Worm (Caenorhabditis elegans) whole organism, young adult: Measurements from ENCODE around the gene C28C12.12.

Experiments
- K11D2.4 ChIP-seq: fragments of 200-800 bp; sonication (Bioruptor generic); IDR thresholded peaks from 2 replicates; pipeline ENCODE4 v1.3.6; 2022; ENCODE audit warnings: missing genetic modification reagents, missing genetic modification characterization, missing compliant biosample characterization
- cebp-1 ChIP-seq, 2 experiments: fragments of 200-800 bp in 1 of 2; sonication (Bioruptor generic) in 1 of 2; sonication (generic microtip) in 1 of 2; IDR thresholded peaks in 1 of 2; optimal IDR thresholded peaks in 1 of 2; 2 replicates each; pipeline versions ENCODE4 v1.3.6 to Lab custom; 2017 to 2022; ENCODE audit warnings: missing compliant biosample characterization in 2 of 2, missing genetic modification characterization in 2 of 2, mild to moderate bottlenecking in 1 of 2, missing genetic modification reagents in 1 of 2, moderate library complexity in 1 of 2
- dox-1 ChIP-seq: fragments of 200-800 bp; sonication (Bioruptor generic); IDR thresholded peaks from 2 replicates; pipeline ENCODE4 v1.3.6; 2022; ENCODE audit warnings: missing genetic modification reagents, missing genetic modification characterization, missing compliant biosample characterization
- hmg-1.2 ChIP-seq: fragments of 200-800 bp; sonication (Bioruptor generic); IDR thresholded peaks from 2 replicates; pipeline ENCODE4 v1.3.6; 2022; ENCODE audit warnings: missing genetic modification reagents, missing genetic modification characterization, missing compliant biosample characterization
- mxl-1 ChIP-seq: sonication (generic microtip); optimal IDR thresholded peaks from 2 replicates; lab custom pipeline; 2016; ENCODE audit warnings: missing genetic modification characterization, missing compliant biosample characterization
- nhr-179 ChIP-seq: sonication (generic microtip); optimal IDR thresholded peaks from 2 replicates; lab custom pipeline; 2016; ENCODE audit warnings: mild to moderate bottlenecking, missing genetic modification characterization, missing compliant biosample characterization
- pha-4 ChIP-seq: fragments of 150-350 bp; sonication (generic microtip); optimal IDR thresholded peaks from 2 replicates; lab custom pipeline; 2014; ENCODE audit warnings: missing biosample characterization, missing genetic modification reagents, missing genetic modification characterization
- rpc-1 ChIP-seq, 2 experiments: fragments of 150-350 bp in 1 of 2; sonication (generic microtip) in 1 of 2; optimal IDR thresholded peaks; 2 replicates each; lab custom pipeline; 2014 to 2018; ENCODE audit warnings: missing biosample characterization in 1 of 2, missing genetic modification characterization in 1 of 2, missing genetic modification reagents in 1 of 2, missing genotype in 1 of 2

ce11 chrIV:8496263-8496662 lies at the start of gene C28C12.12:
- TF ChIP-seq dox-1 (no peak), pha-4 (tag; lab: Kevin White, UChicago) (no peak), K11D2.4 (GFP tag; lab: Robert Waterston, UW) (no peak), nhr-179 (tag; lab: Kevin White, UChicago) (no peak), cebp-1 (GFP tag; IDR thresholded peaks at IDR 0.05; lab: Robert Waterston, UW) (no peak), cebp-1 (tag; optimal IDR thresholded peaks at IDR 0.05; lab: Kevin White, UChicago) (no peak), mxl-1 (tag; lab: Kevin White, UChicago) (no peak), rpc-1 (optimal IDR thresholded peaks at IDR 0.05; lab: Kevin White, UChicago) (no peak), rpc-1 (tag; optimal IDR thresholded peaks at IDR 0.05; lab: Kevin White, UChicago) (no peak), hmg-1.2 (GFP tag; lab: Robert Waterston, UW) (no peak)
